Worm (Caenorhabditis elegans) whole organism, late embryonic: ENCODE results near the gene F13A7.11.

Experiments
- C08G9.2 ChIP-seq: sonication (generic microtip); optimal IDR thresholded peaks from 2 replicates; lab custom pipeline; 2016; ENCODE audit warnings: mild to moderate bottlenecking, missing genetic modification characterization, moderate library complexity, missing compliant biosample characterization
- K09A11.1 ChIP-seq: sonication (generic microtip); optimal IDR thresholded peaks from 2 replicates; lab custom pipeline; 2017; ENCODE audit warnings: antibody characterized with exemption, mild to moderate bottlenecking, missing genetic modification characterization, missing compliant biosample characterization; ENCODE audit not compliant: insufficient read depth
- T23F11.4 ChIP-seq: fragments of 200-800 bp; sonication (Bioruptor generic); optimal IDR thresholded peaks from 2 replicates; lab custom pipeline; 2018; ENCODE audit warnings: mild to moderate bottlenecking, missing genetic modification characterization, missing compliant biosample characterization
- Y22D7AL.16 ChIP-seq: sonication (generic microtip); optimal IDR thresholded peaks from 2 replicates; lab custom pipeline; 2016; ENCODE audit warnings: missing genetic modification characterization, missing compliant biosample characterization
- ahr-1 ChIP-seq: sonication (generic microtip); optimal IDR thresholded peaks from 2 replicates; lab custom pipeline; 2016; ENCODE audit warnings: missing genetic modification characterization, missing compliant biosample characterization
- ceh-14 ChIP-seq: sonication (generic microtip); optimal IDR thresholded peaks from 2 replicates; lab custom pipeline; 2016; ENCODE audit warnings: missing genotype, missing genetic modification characterization, missing compliant biosample characterization
- ceh-18 ChIP-seq: sonication (generic microtip); optimal IDR thresholded peaks from 2 replicates; lab custom pipeline; 2016; ENCODE audit warnings: missing genetic modification characterization, missing compliant biosample characterization
- ceh-19 ChIP-seq: fragments of 200-800 bp; sonication (Bioruptor generic); optimal IDR thresholded peaks from 2 replicates; lab custom pipeline; 2018; ENCODE audit warnings: mild to moderate bottlenecking, missing genetic modification characterization, missing compliant biosample characterization
- ceh-2 ChIP-seq: sonication (generic microtip); optimal IDR thresholded peaks from 2 replicates; lab custom pipeline; 2016; ENCODE audit warnings: missing genotype, missing genetic modification characterization, missing compliant biosample characterization
- ceh-30 ChIP-seq: fragments of 150-350 bp; optimal IDR thresholded peaks from 2 replicates; lab custom pipeline; 2014; ENCODE audit warnings: missing biosample characterization, missing genetic modification characterization
- ceh-31 ChIP-seq: sonication (generic microtip); optimal IDR thresholded peaks from 2 replicates; lab custom pipeline; 2016; ENCODE audit warnings: missing genetic modification characterization, missing compliant biosample characterization
- ceh-45 ChIP-seq: fragments of 200-800 bp; sonication (Bioruptor generic); IDR thresholded peaks from 2 replicates; pipeline ENCODE4 v1.3.6; 2022; ENCODE audit warnings: missing genetic modification reagents, missing genetic modification characterization, missing compliant biosample characterization
- ceh-6 ChIP-seq: fragments of 200-800 bp; sonication (Bioruptor generic); optimal IDR thresholded peaks from 2 replicates; lab custom pipeline; 2018; ENCODE audit warnings: mild to moderate bottlenecking, missing genetic modification characterization, missing compliant biosample characterization
- ceh-9 ChIP-seq: sonication (generic microtip); optimal IDR thresholded peaks from 2 replicates; lab custom pipeline; 2016; ENCODE audit warnings: mild to moderate bottlenecking, missing genetic modification characterization, inconsistent platforms, missing compliant biosample characterization
- che-1 ChIP-seq: sonication (generic microtip); optimal IDR thresholded peaks from 2 replicates; lab custom pipeline; 2016; ENCODE audit warnings: mild to moderate bottlenecking, missing genetic modification characterization, missing compliant biosample characterization
- elt-2 ChIP-seq: sonication (generic microtip); optimal IDR thresholded peaks from 2 replicates; lab custom pipeline; 2016; ENCODE audit warnings: missing genetic modification reagents, missing genetic modification characterization, missing compliant biosample characterization
- elt-4 ChIP-seq: sonication (generic microtip); optimal IDR thresholded peaks from 2 replicates; lab custom pipeline; 2016; ENCODE audit warnings: missing genetic modification characterization, missing compliant biosample characterization
- ets-4 ChIP-seq: sonication (generic microtip); optimal IDR thresholded peaks from 2 replicates; lab custom pipeline; 2016; ENCODE audit warnings: missing genetic modification characterization, missing compliant biosample characterization
- fax-1 ChIP-seq: sonication (generic microtip); optimal IDR thresholded peaks from 2 replicates; lab custom pipeline; 2016; ENCODE audit warnings: missing genotype, missing genetic modification characterization, missing compliant biosample characterization
- gmeb-2 ChIP-seq: sonication (generic microtip); optimal IDR thresholded peaks from 2 replicates; lab custom pipeline; 2016; ENCODE audit warnings: missing genetic modification characterization, inconsistent platforms, missing compliant biosample characterization
- hlh-13 ChIP-seq: fragments of 200-800 bp; sonication (Bioruptor generic); optimal IDR thresholded peaks from 2 replicates; lab custom pipeline; 2018; ENCODE audit warnings: mild to moderate bottlenecking, missing genetic modification characterization, missing compliant biosample characterization
- hlh-15 ChIP-seq: sonication (generic microtip); optimal IDR thresholded peaks from 2 replicates; lab custom pipeline; 2016; ENCODE audit warnings: missing genetic modification characterization, missing compliant biosample characterization
- hlh-6 ChIP-seq: sonication (generic microtip); optimal IDR thresholded peaks from 2 replicates; lab custom pipeline; 2016; ENCODE audit warnings: missing genotype, missing genetic modification characterization, missing compliant biosample characterization
- hlh-8 ChIP-seq: sonication (generic microtip); optimal IDR thresholded peaks from 2 replicates; lab custom pipeline; 2016; ENCODE audit warnings: missing genotype, missing genetic modification characterization, missing compliant biosample characterization
- madf-2 ChIP-seq: sonication (generic microtip); optimal IDR thresholded peaks from 2 replicates; lab custom pipeline; 2017; ENCODE audit warnings: missing genetic modification characterization, missing compliant biosample characterization
- mec-3 ChIP-seq: sonication (generic microtip); optimal IDR thresholded peaks from 2 replicates; lab custom pipeline; 2016; ENCODE audit warnings: borderline replicate concordance, missing genetic modification characterization, missing compliant biosample characterization
- nhr-11 ChIP-seq: fragments of 150-350 bp; optimal IDR thresholded peaks from 2 replicates; lab custom pipeline; 2014; ENCODE audit warnings: missing biosample characterization, missing genetic modification characterization
- npax-4 ChIP-seq: sonication (generic microtip); optimal IDR thresholded peaks from 2 replicates; lab custom pipeline; 2016; ENCODE audit warnings: missing genetic modification characterization, missing compliant biosample characterization
- odd-2 ChIP-seq: sonication (generic microtip); optimal IDR thresholded peaks from 2 replicates; lab custom pipeline; 2017; ENCODE audit warnings: antibody characterized with exemption, mild to moderate bottlenecking, missing genetic modification characterization, missing compliant biosample characterization
- pax-1 ChIP-seq: fragments of 150-350 bp; optimal IDR thresholded peaks from 2 replicates; lab custom pipeline; 2014; ENCODE audit warnings: missing biosample characterization, missing genetic modification characterization
- pha-2 ChIP-seq: sonication (generic microtip); optimal IDR thresholded peaks from 2 replicates; lab custom pipeline; 2017; ENCODE audit warnings: mild to moderate bottlenecking, missing genetic modification characterization, missing compliant biosample characterization
- pqm-1 ChIP-seq: sonication (generic microtip); optimal IDR thresholded peaks from 2 replicates; lab custom pipeline; 2016; ENCODE audit warnings: missing genetic modification characterization, missing compliant biosample characterization
- rnt-1 ChIP-seq: sonication (generic microtip); optimal IDR thresholded peaks from 2 replicates; lab custom pipeline; 2016; ENCODE audit warnings: missing genetic modification characterization, missing compliant biosample characterization
- sdc-2 ChIP-seq: sonication (generic microtip); optimal IDR thresholded peaks from 2 replicates; lab custom pipeline; 2016; ENCODE audit warnings: missing genotype, missing genetic modification characterization, missing compliant biosample characterization
- sox-2 ChIP-seq: fragments of 200-800 bp; sonication (Bioruptor generic); IDR thresholded peaks from 2 replicates; pipeline ENCODE4 v1.3.6; 2022; ENCODE audit warnings: missing genetic modification reagents, missing genetic modification characterization, missing compliant biosample characterization
- sox-4 ChIP-seq: sonication (generic microtip); optimal IDR thresholded peaks from 2 replicates; lab custom pipeline; 2017; ENCODE audit warnings: mild to moderate bottlenecking, missing genetic modification characterization, inconsistent platforms, missing compliant biosample characterization
- tbx-2 ChIP-seq: sonication (generic microtip); optimal IDR thresholded peaks from 2 replicates; lab custom pipeline; 2016; ENCODE audit warnings: missing genetic modification characterization, missing compliant biosample characterization
- ttx-3 ChIP-seq: sonication (generic microtip); optimal IDR thresholded peaks from 2 replicates; lab custom pipeline; 2016; ENCODE audit warnings: missing genetic modification reagents, missing genetic modification characterization, missing compliant biosample characterization
- unc-86 ChIP-seq: sonication (generic microtip); optimal IDR thresholded peaks from 2 replicates; lab custom pipeline; 2016; ENCODE audit warnings: missing genetic modification characterization, missing compliant biosample characterization
- zip-5 ChIP-seq: sonication (generic microtip); optimal IDR thresholded peaks from 2 replicates; lab custom pipeline; 2016; ENCODE audit warnings: missing genetic modification characterization, missing compliant biosample characterization

Gene F13A7.11

DNA sequence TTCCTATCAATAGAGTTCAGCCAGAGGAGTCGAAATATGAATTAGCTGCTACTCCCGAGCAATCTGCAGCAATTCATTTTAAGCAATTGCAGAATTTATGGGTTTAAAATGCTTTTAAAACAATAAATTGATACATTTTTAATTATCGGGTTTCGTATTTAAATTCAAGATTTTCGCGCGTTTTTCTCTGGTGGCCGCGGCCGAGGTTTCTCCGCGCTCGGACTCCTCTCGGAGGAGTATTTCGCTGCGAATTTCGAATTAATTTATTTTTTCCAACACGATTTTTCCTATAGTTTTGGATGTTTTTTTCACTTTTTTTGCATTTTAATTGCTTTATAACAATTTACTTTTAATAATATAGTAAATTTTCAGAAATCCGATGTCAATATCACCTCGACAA lies 6.4 kb upstream of the F13A7.11 start, which contains the start of gene F13A7.14 (continued):
- TF ChIP-seq ets-4 (peak; percentile 92), hlh-8 (tag; lab: Kevin White, UChicago) (peak; percentile 64), pha-2 (no peak), C08G9.2 (tag; lab: Kevin White, UChicago) (peak; percentile 96), zip-5 (tag; lab: Kevin White, UChicago) (peak; percentile 82), T23F11.4 (GFP tag; lab: Kevin White, UChicago) (no peak)

DNA sequence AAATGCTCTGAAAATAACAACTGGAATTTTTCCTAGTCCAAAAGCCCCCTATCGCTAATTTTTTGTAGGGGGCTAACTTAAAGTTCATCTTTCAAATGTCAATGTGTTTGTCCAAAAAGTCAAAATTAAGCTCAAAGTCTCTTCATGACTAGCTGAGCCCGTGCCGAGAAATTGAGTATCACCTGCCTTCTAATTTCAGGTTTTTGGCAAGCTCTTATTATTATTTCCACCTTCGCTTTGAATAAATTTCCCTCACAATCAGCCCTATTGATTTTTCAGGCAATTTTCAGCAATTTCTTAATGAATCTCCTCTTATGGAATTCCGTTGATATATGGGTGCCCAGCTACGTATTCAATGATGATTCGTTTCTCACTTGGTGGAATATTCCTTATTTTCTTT lies 4.3 kb upstream of the F13A7.11 start, which contains the start of gene sre-36:
sre-36 (plus strand) TSS at position 301 of the 400 bp plus-strand sequence.
- TF ChIP-seq mec-3 (tag; lab: Kevin White, UChicago) (no peak), madf-2 (tag; lab: Kevin White, UChicago) (no peak), ceh-30 (tag; lab: Kevin White, UChicago) (no peak), ceh-6 (no peak), hlh-8 (tag; lab: Kevin White, UChicago) (no peak), sox-2 (GFP tag; lab: Robert Waterston, UW) (no peak), ceh-2 (tag; lab: Kevin White, UChicago) (no peak), elt-4 (tag; lab: Kevin White, UChicago) (no peak), ahr-1 (tag; lab: Kevin White, UChicago) (no peak), K09A11.1 (tag; lab: Kevin White, UChicago) (no peak), ceh-14 (tag; lab: Kevin White, UChicago) (no peak), odd-2 (tag; lab: Kevin White, UChicago) (no peak), elt-2 (tag; lab: Kevin White, UChicago) (no peak), rnt-1 (tag; lab: Kevin White, UChicago) (no peak), pqm-1 (no peak), ceh-19 (GFP tag; lab: Kevin White, UChicago) (no peak)
- TF ChIP-seq, all 69 proteins: peak for 0

DNA sequence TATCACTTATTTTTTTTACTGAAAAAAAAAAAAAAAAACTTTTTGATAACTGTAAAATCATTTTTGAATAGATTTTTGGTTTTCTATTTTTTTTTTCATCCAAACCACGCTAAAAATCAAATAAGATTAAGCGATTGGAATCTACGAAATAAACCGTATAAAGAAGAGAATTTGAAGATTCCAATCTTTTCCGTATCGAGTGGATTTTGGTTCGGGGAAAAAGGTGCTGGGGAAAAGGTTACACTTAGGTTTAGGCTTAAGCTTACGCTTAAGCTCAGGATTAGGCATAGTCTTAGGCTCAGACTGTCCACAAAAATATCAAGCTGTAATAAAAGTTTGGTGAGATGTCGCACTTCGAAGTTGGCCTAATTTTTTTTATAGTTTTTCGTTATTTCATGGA lies 635 bp upstream of the F13A7.11 start, which contains the start of gene F13A7.12:
F13A7.12 (plus strand) TSS at position 301 of the 400 bp plus-strand sequence.
- TF ChIP-seq tbx-2 (no peak), hlh-13 (GFP tag; lab: Kevin White, UChicago) (no peak), hlh-6 (tag; lab: Kevin White, UChicago) (no peak), pax-1 (tag; lab: Kevin White, UChicago) (no peak), fax-1 (no peak), ceh-18 (tag; lab: Kevin White, UChicago) (no peak), sox-2 (GFP tag; lab: Robert Waterston, UW) (no peak), sdc-2 (tag; lab: Kevin White, UChicago) (no peak), hlh-15 (tag; lab: Kevin White, UChicago) (no peak), ceh-9 (no peak), che-1 (tag; lab: Kevin White, UChicago) (no peak), unc-86 (tag; lab: Kevin White, UChicago) (no peak), ceh-31 (no peak), npax-4 (tag; lab: Kevin White, UChicago) (no peak), elt-4 (tag; lab: Kevin White, UChicago) (no peak), ceh-45 (GFP tag; lab: Robert Waterston, UW) (no peak), ttx-3 (no peak), mec-3 (tag; lab: Kevin White, UChicago) (no peak), elt-2 (tag; lab: Kevin White, UChicago) (no peak)

DNA sequence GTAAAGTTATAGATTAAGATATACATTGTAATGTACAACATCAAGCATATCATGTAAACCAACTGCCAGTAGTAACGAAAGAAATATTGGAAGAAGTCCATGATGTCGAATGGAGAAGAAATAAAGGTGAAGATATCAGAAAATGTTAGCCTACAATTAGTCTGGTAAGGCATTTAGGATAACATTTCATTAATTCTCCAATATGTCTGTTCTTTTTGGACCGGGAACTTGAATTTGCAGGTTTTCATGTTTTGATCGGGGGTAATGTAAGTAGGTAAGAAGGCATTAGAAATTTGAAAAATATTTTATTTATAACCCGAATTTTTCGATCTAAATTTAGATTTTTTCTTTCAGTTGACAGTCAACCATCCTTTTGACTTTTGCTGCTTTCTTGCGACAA lies 1.4 kb downstream of the F13A7.11 start, which contains the start of gene srd-63:
srd-63 (minus strand) TSS at position 101 of the 400 bp plus-strand sequence.
- TF ChIP-seq hlh-13 (GFP tag; lab: Kevin White, UChicago) (no peak), ceh-31 (no peak), zip-5 (tag; lab: Kevin White, UChicago) (no peak), pha-2 (no peak), nhr-11 (tag; lab: Kevin White, UChicago) (no peak), rnt-1 (tag; lab: Kevin White, UChicago) (no peak), sox-4 (tag; lab: Kevin White, UChicago) (no peak), Y22D7AL.16 (tag; lab: Kevin White, UChicago) (no peak), gmeb-2 (tag; lab: Kevin White, UChicago) (no peak), hlh-8 (tag; lab: Kevin White, UChicago) (no peak), sox-2 (GFP tag; lab: Robert Waterston, UW) (no peak)
